Worm (Caenorhabditis elegans) whole organism, young adult: ENCODE results near the gene B0303.16.

Experiments
- Y56A3A.18 ChIP-seq: fragments of 200-800 bp; sonication (Bioruptor generic); IDR thresholded peaks from 2 replicates; pipeline ENCODE4 v1.3.6; 2022; ENCODE audit warnings: missing genetic modification reagents, missing genetic modification characterization, missing compliant biosample characterization
- ama-1 ChIP-seq, 3 experiments: fragments of 150-350 bp in 1 of 3; sonication (generic microtip) in 2 of 3; optimal IDR thresholded peaks; 2 replicates each; lab custom pipeline; 2014 to 2018; ENCODE audit warnings: missing biosample characterization in 2 of 3, missing genetic modification characterization in 2 of 3, missing genetic modification reagents in 2 of 3
- cebp-1 ChIP-seq, 2 experiments: fragments of 200-800 bp in 1 of 2; sonication (Bioruptor generic) in 1 of 2; sonication (generic microtip) in 1 of 2; IDR thresholded peaks in 1 of 2; optimal IDR thresholded peaks in 1 of 2; 2 replicates each; pipeline versions ENCODE4 v1.3.6 to Lab custom; 2017 to 2022; ENCODE audit warnings: missing compliant biosample characterization in 2 of 2, missing genetic modification characterization in 2 of 2, mild to moderate bottlenecking in 1 of 2, missing genetic modification reagents in 1 of 2, moderate library complexity in 1 of 2
- lin-35 ChIP-seq, 3 experiments: fragments of 150-350 bp in 2 of 3; sonication (generic microtip) in 1 of 3; optimal IDR thresholded peaks; 2 replicates each; lab custom pipeline; 2014 to 2018; ENCODE audit warnings: missing biosample characterization in 3 of 3, missing genetic modification characterization in 3 of 3, missing genetic modification reagents in 3 of 3

ce11 chrIII:8741276-8741860, 36.5 kb downstream of the B0303.16 start, which contains the start of gene pdhk-2:
- TF ChIP-seq cebp-1 (GFP tag; IDR thresholded peaks at IDR 0.05; lab: Robert Waterston, UW) (peak; percentile 72; the same call in 1 of the 2 replicates), cebp-1 (tag; optimal IDR thresholded peaks at IDR 0.05; lab: Kevin White, UChicago) (peak; percentile 91), ama-1 (optimal IDR thresholded peaks at IDR 0.05; lab: Kevin White, UChicago) (peak; percentile 21), ama-1 (GFP tag; optimal IDR thresholded peaks at IDR 0.05; lab: Kevin White, UChicago) (no peak), lin-35 (GFP tag; optimal IDR thresholded peaks at IDR 0.05; lab: Kevin White, UChicago) (peak; percentile 85 to 98 (median 89)), Y56A3A.18 (peak; percentile 70; the same call in 1 of the 2 replicates)
